Fruit fly (Drosophila melanogaster) whole organism, prepupa: ENCODE measurements around the gene CG9515.

ENCODE experiments used
- CG11294 ChIP-seq: fragments of 200-800 bp; sonication (Bioruptor generic); IDR thresholded peaks from 2 replicates; pipeline ENCODE4 v1.3.6; 2022; ENCODE audit warnings: missing biosample characterization, missing genetic modification characterization
- CG11762 ChIP-seq: fragments of 200-800 bp; sonication (Bioruptor generic); optimal IDR thresholded peaks from 3 replicates; lab custom pipeline; 2016; ENCODE audit warnings: missing biosample characterization, missing genetic modification characterization; ENCODE audit not compliant: insufficient read depth
- CG11902 ChIP-seq: fragments of 200-800 bp; sonication (Bioruptor generic); optimal IDR thresholded peaks from 3 replicates; lab custom pipeline; 2016; ENCODE audit warnings: missing biosample characterization, missing genetic modification characterization
- CG15336 ChIP-seq: fragments of 200-800 bp; sonication (Bioruptor generic); IDR thresholded peaks from 2 replicates; pipeline ENCODE4 v1.3.6; 2022; ENCODE audit warnings: missing biosample characterization, missing genetic modification characterization
- CG1621 ChIP-seq: fragments of 200-800 bp; sonication (Bioruptor generic); optimal IDR thresholded peaks from 3 replicates; lab custom pipeline; 2018; ENCODE audit warnings: missing biosample characterization, mild to moderate bottlenecking, missing genetic modification characterization
- CG3032 ChIP-seq: fragments of 200-800 bp; optimal IDR thresholded peaks from 2 replicates; lab custom pipeline; 2019; ENCODE audit warnings: missing biosample characterization, mild to moderate bottlenecking, missing genetic modification characterization, moderate library complexity
- CG3919 ChIP-seq: fragments of 200-800 bp; sonication (Bioruptor generic); optimal IDR thresholded peaks from 3 replicates; lab custom pipeline; 2016; ENCODE audit warnings: missing biosample characterization, missing genetic modification characterization
- CG6163 ChIP-seq: fragments of 200-800 bp; sonication (Bioruptor generic); IDR thresholded peaks from 3 replicates; pipeline ENCODE4 v1.3.6; 2022; ENCODE audit warnings: missing biosample characterization, missing genetic modification characterization
- CG6276 ChIP-seq: fragments of 200-800 bp; sonication (Bioruptor generic); optimal IDR thresholded peaks from 2 replicates; lab custom pipeline; 2017; ENCODE audit warnings: missing biosample characterization, mild to moderate bottlenecking, missing genetic modification characterization
- CG6792 ChIP-seq: fragments of 200-800 bp; sonication (Bioruptor generic); optimal IDR thresholded peaks from 3 replicates; lab custom pipeline; 2016; ENCODE audit warnings: missing biosample characterization, missing genetic modification characterization
- CG6808 ChIP-seq: fragments of 200-800 bp; sonication (Bioruptor generic); optimal IDR thresholded peaks from 3 replicates; lab custom pipeline; 2017; ENCODE audit warnings: missing biosample characterization, missing genetic modification characterization, mild to moderate bottlenecking, moderate library complexity, missing genetic modification reagents
- CG6854 ChIP-seq: fragments of 200-800 bp; sonication (Bioruptor generic); optimal IDR thresholded peaks from 2 replicates; lab custom pipeline; 2017; ENCODE audit warnings: missing biosample characterization, mild to moderate bottlenecking, missing genetic modification characterization
- CG7368 ChIP-seq: fragments of 200-800 bp; sonication (Bioruptor generic); optimal IDR thresholded peaks from 3 replicates; lab custom pipeline; 2016; ENCODE audit warnings: missing biosample characterization, missing genetic modification characterization
- CG8632 ChIP-seq: fragments of 200-800 bp; sonication (Bioruptor generic); optimal IDR thresholded peaks from 3 replicates; lab custom pipeline; 2016; ENCODE audit warnings: missing biosample characterization, missing genetic modification characterization
- CG9139 ChIP-seq: fragments of 200-800 bp; sonication (Bioruptor generic); optimal IDR thresholded peaks from 3 replicates; lab custom pipeline; 2017; ENCODE audit warnings: missing biosample characterization, mild to moderate bottlenecking, missing genetic modification characterization
- Eip75B ChIP-seq: fragments of 200-800 bp; sonication (Bioruptor generic); optimal IDR thresholded peaks from 3 replicates; lab custom pipeline; 2016; ENCODE audit warnings: missing biosample characterization, missing genetic modification characterization
- Eip78C ChIP-seq: fragments of 200-800 bp; sonication (Bioruptor generic); peaks from one replicate; lab custom pipeline; 2016; ENCODE audit warnings: missing biosample characterization, missing genetic modification characterization
- Eip93F ChIP-seq: fragments of 200-800 bp; sonication (Bioruptor generic); optimal IDR thresholded peaks from 2 replicates; lab custom pipeline; 2016; ENCODE audit warnings: missing biosample characterization, mild to moderate bottlenecking, missing genetic modification characterization
- Ets21C ChIP-seq: fragments of 200-800 bp; sonication (Bioruptor generic); optimal IDR thresholded peaks from 3 replicates; lab custom pipeline; 2016; ENCODE audit warnings: missing biosample characterization, missing genetic modification characterization
- Ets96B ChIP-seq: fragments of 200-800 bp; optimal IDR thresholded peaks from 2 replicates; lab custom pipeline; 2019; ENCODE audit warnings: missing biosample characterization, mild to moderate bottlenecking, missing genetic modification characterization, moderate library complexity
- Gug ChIP-seq: fragments of 200-800 bp; sonication (Bioruptor generic); IDR thresholded peaks from 2 replicates; pipeline ENCODE4 v1.3.6; 2022; ENCODE audit warnings: missing biosample characterization, missing genetic modification characterization
- Hr39 ChIP-seq: fragments of 200-800 bp; sonication (Bioruptor generic); optimal IDR thresholded peaks from 2 replicates; lab custom pipeline; 2016; ENCODE audit warnings: missing biosample characterization, missing genetic modification characterization
- Hr4 ChIP-seq: fragments of 200-800 bp; sonication (Bioruptor generic); optimal IDR thresholded peaks from 3 replicates; lab custom pipeline; 2016; ENCODE audit warnings: missing biosample characterization, missing genetic modification characterization
- Lpt ChIP-seq: fragments of 200-800 bp; sonication (Bioruptor generic); optimal IDR thresholded peaks from 3 replicates; lab custom pipeline; 2016; ENCODE audit warnings: missing biosample characterization, missing genetic modification characterization
- Sox102F ChIP-seq: fragments of 200-800 bp; sonication (Bioruptor generic); optimal IDR thresholded peaks from 2 replicates; lab custom pipeline; 2016; ENCODE audit warnings: missing biosample characterization, mild to moderate bottlenecking, missing genetic modification characterization
- Sox14 ChIP-seq: fragments of 200-800 bp; sonication (Bioruptor generic); optimal IDR thresholded peaks from 3 replicates; lab custom pipeline; 2016; ENCODE audit warnings: missing biosample characterization, missing genetic modification characterization
- Sox15 ChIP-seq: fragments of 200-800 bp; sonication (Bioruptor generic); optimal IDR thresholded peaks from 3 replicates; lab custom pipeline; 2016; ENCODE audit warnings: missing biosample characterization, missing genetic modification characterization
- achi ChIP-seq: fragments of 200-800 bp; sonication (Bioruptor generic); optimal IDR thresholded peaks from 3 replicates; lab custom pipeline; 2016; ENCODE audit warnings: missing biosample characterization, missing genetic modification characterization
- acj6 ChIP-seq: fragments of 200-800 bp; sonication (Bioruptor generic); optimal IDR thresholded peaks from 3 replicates; lab custom pipeline; 2016; ENCODE audit warnings: missing biosample characterization, missing genetic modification characterization
- dac ChIP-seq: fragments of 200-800 bp; sonication (Bioruptor generic); optimal IDR thresholded peaks from 2 replicates; lab custom pipeline; 2017; ENCODE audit warnings: missing biosample characterization, mild to moderate bottlenecking, missing genetic modification characterization
- eg ChIP-seq: fragments of 200-800 bp; sonication (Bioruptor generic); IDR thresholded peaks from 3 replicates; pipeline ENCODE4 v1.3.6; 2022; ENCODE audit warnings: missing biosample characterization, missing genetic modification characterization
- esn ChIP-seq: fragments of 200-800 bp; sonication (Bioruptor generic); optimal IDR thresholded peaks from 2 replicates; lab custom pipeline; 2016; ENCODE audit warnings: missing biosample characterization, mild to moderate bottlenecking, missing genetic modification characterization, moderate library complexity
- fd59A ChIP-seq: fragments of 200-800 bp; sonication (Bioruptor generic); optimal IDR thresholded peaks from 2 replicates; lab custom pipeline; 2017; ENCODE audit warnings: missing biosample characterization, mild to moderate bottlenecking, missing genetic modification characterization, missing genetic modification reagents
- fd85E ChIP-seq: fragments of 200-800 bp; sonication (Bioruptor generic); optimal IDR thresholded peaks from 3 replicates; lab custom pipeline; 2016; ENCODE audit warnings: missing biosample characterization, missing genetic modification characterization
- fkh ChIP-seq: fragments of 200-800 bp; sonication (Bioruptor generic); optimal IDR thresholded peaks from 3 replicates; lab custom pipeline; 2017; ENCODE audit warnings: missing biosample characterization, mild to moderate bottlenecking, missing genetic modification characterization, moderate library complexity
- net ChIP-seq: fragments of 200-800 bp; sonication (Bioruptor generic); optimal IDR thresholded peaks from 3 replicates; lab custom pipeline; 2016; ENCODE audit warnings: missing biosample characterization, missing genetic modification characterization
- pdm3 ChIP-seq: fragments of 200-800 bp; sonication (Bioruptor generic); optimal IDR thresholded peaks from 3 replicates; lab custom pipeline; 2016; ENCODE audit warnings: missing biosample characterization, missing genetic modification characterization
- salr ChIP-seq, 2 experiments: fragments of 200-800 bp; sonication (Bioruptor generic); optimal IDR thresholded peaks; 3 replicates each; lab custom pipeline; 2016 to 2018; ENCODE audit warnings: missing biosample characterization in 2 of 2, missing genetic modification characterization in 2 of 2, mild to moderate bottlenecking in 1 of 2
- ss ChIP-seq, 2 experiments: fragments of 200-800 bp; sonication (Bioruptor generic); optimal IDR thresholded peaks; 2 replicates in 1 of 2; 3 replicates in 1 of 2; lab custom pipeline; 2017 to 2018; ENCODE audit warnings: mild to moderate bottlenecking in 2 of 2, missing biosample characterization in 2 of 2, missing genetic modification characterization in 2 of 2, moderate library complexity in 1 of 2
- svp ChIP-seq: fragments of 200-800 bp; sonication (Bioruptor generic); peaks from one replicate; lab custom pipeline; 2016; ENCODE audit warnings: missing biosample characterization, missing genetic modification characterization
- topi ChIP-seq: fragments of 200-800 bp; sonication (Bioruptor generic); optimal IDR thresholded peaks from 3 replicates; lab custom pipeline; 2016; ENCODE audit warnings: missing biosample characterization, missing genetic modification characterization
- vri ChIP-seq: fragments of 200-800 bp; sonication (Bioruptor generic); optimal IDR thresholded peaks from 3 replicates; lab custom pipeline; 2016; ENCODE audit warnings: missing biosample characterization, mild to moderate bottlenecking, missing genetic modification characterization

The CG9515 gene

DNA sequence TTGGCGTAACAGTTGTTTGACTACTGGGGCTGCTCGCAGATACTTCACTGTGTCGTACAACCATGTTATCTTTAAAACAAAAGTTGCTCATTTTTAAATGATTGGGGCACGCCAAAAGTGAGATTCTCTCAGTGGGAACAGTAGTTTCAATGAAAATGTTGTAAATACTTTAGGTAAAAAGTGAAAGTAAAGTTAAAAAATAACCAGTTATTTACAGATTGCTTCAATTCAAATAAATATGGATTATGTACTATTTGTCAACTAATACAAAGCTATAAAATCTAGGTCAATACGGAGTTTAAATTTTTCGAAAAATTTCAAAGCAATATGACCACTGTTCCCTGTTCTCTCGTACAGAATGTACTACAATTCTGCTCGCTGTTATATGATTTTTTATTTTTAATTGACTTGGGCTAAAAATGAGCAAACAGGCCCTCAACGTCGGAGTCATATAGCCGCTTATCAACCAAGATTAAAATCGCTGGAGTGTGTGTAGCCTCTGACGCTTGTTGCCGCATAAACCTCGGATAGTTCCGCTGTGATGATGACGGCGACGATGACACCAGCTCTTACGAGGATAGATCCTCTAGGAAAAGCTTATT is 1.2 kb downstream of the CG9515 start, which contains the start of gene Argl (continued):
- no peak for TF ChIP-seq CG9139
- TF ChIP-seq Sox102F (GFP tag; lab: Kevin White, UChicago) = no peak
- no peak for TF ChIP-seq CG7368 (GFP tag; lab: Kevin White, UChicago)
- TF ChIP-seq CG8632 (GFP tag; lab: Kevin White, UChicago) = peak; percentile 18
- TF ChIP-seq Hr4 = peak; percentile 28
- TF ChIP-seq CG11294 = no peak
- TF ChIP-seq Hr39 (GFP tag; lab: Kevin White, UChicago) = no peak
- TF ChIP-seq pdm3 (GFP tag; lab: Kevin White, UChicago) = peak; percentile 3
- TF ChIP-seq CG1621 (tag; lab: Kevin White, UChicago) = no peak

DNA sequence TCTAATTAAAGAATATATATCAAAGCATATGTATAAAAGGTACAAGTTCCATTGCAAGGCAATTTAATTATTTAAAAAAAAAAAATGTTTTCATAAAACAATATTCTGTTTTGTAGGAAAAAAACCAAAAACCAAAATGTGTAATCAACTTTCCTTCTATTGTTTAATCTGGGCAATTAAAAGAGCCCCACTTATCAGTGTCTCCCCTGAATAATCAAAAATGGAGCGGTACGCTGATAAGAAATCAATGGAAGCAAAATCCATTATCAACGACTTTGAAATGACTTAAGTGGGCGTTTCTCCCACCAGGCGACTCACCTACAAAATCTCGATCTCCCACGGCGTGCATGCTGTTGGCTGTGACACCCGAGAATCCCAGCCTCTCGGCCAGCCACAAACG is 2.4 kb downstream of the CG9515 start:
- peak; percentile 46 for TF ChIP-seq vri (GFP tag; lab: Kevin White, UChicago)
- TF ChIP-seq svp (GFP tag; lab: Kevin White, UChicago) = peak; percentile 72
- no peak for TF ChIP-seq fd85E (GFP tag; lab: Kevin White, UChicago)

DNA sequence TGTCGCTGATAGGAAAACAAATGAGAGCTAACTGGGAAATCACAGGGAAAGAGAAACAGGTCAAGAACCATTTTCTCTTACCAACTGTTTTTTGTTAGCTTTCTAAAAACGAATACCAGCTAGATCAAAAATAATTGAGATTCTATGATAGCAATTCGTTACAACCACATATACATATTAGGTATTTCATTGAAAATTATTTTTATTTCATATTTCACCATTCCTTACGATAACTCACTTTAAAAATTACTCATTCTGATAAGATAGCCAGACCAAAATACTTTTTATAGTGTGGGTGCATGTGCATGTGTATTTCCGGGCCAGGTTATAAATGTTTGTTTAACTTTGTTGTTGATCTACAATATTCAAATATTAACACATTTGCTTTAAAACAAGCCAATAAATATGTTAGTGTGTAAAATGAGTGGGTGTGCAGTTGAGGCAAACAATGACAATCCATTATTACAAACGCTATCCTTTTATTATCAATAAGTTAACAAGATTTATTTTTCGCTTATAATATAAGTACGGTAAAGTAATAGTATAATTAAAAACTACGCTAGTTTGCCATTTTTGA is 5.1 kb downstream of the CG9515 start:
- TF ChIP-seq fkh (GFP tag; lab: Kevin White, UChicago) (peak; percentile 47), CG9139 (no peak), Eip78C (GFP tag; lab: Kevin White, UChicago) (peak; percentile 26), svp (GFP tag; lab: Kevin White, UChicago) (peak; percentile 51), CG6808 (GFP tag; lab: Kevin White, UChicago) (no peak)
- TF ChIP-seq, all 60 proteins: peak for 3

DNA sequence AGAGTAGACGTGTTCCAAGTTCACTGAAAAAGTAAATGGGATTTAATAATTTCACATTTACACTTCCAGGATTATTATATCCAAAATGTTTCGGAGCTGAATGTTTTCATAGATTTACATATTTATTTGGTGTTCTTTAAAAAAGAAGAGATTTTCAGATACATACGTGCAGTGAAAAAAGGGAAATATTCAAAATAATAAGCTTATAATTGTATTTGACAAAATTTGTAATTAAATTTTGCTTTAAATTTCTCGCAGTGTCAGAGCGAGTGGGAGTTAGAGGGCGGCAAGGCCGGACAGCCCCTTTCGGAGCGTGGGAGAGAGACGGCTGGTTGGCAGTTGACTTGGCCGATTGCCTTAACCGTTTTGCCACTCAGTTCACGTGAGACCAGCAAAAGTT is 6.1 kb downstream of the CG9515 start, which contains the start of gene Tsp29Fb:
TSS of gene Tsp29Fb (plus strand) at position 388 of the 400 bp plus-strand sequence.
- TF ChIP-seq CG15336 (GFP tag; lab: Robert Waterston, UW) (peak; percentile 53; the same call in 1 of the 2 replicates), CG6792 (GFP tag; lab: Kevin White, UChicago) (peak; percentile 44), CG7368 (GFP tag; lab: Kevin White, UChicago) (peak; percentile 39), achi (GFP tag; lab: Kevin White, UChicago) (peak; percentile 49), CG6854 (no peak), Gug (0 out of 2 replicates have a peak, but pooled peaks have one; percentile 28), Lpt (GFP tag; lab: Kevin White, UChicago) (no peak), CG8632 (GFP tag; lab: Kevin White, UChicago) (peak; percentile 61), fd59A (GFP tag; lab: Kevin White, UChicago) (no peak), dac (GFP tag; lab: Kevin White, UChicago) (no peak), CG6163 (GFP tag; lab: Robert Waterston, UW) (0 out of 3 replicates have a peak, but pooled peaks have one; percentile 30), fd85E (GFP tag; lab: Kevin White, UChicago) (no peak), CG9139 (no peak), Eip93F (GFP tag; lab: Kevin White, UChicago) (no peak), salr (GFP tag; optimal IDR thresholded peaks at IDR 0.05; lab: Kevin White, UChicago) (peak in 1 of 2 experiments; percentile 40), ss (GFP tag; optimal IDR thresholded peaks at IDR 0.05; lab: Kevin White, UChicago) (no peak), Eip78C (GFP tag; lab: Kevin White, UChicago) (peak; percentile 89), pdm3 (GFP tag; lab: Kevin White, UChicago) (peak; percentile 65), CG3919 (GFP tag; lab: Kevin White, UChicago) (no peak), Eip75B (GFP tag; lab: Kevin White, UChicago) (peak; percentile 48), acj6 (GFP tag; lab: Kevin White, UChicago) (peak; percentile 63), CG6276 (GFP tag; lab: Kevin White, UChicago) (no peak), Sox14 (peak; percentile 61), CG1621 (tag; lab: Kevin White, UChicago) (no peak), Hr39 (GFP tag; lab: Kevin White, UChicago) (peak; percentile 76), net (GFP tag; lab: Kevin White, UChicago) (peak; percentile 44), Sox15 (GFP tag; lab: Kevin White, UChicago) (peak; percentile 48), esn (GFP tag; lab: Kevin White, UChicago) (peak; percentile 75), Sox102F (GFP tag; lab: Kevin White, UChicago) (peak; percentile 63), eg (GFP tag; lab: Robert Waterston, UW) (peak; percentile 58; the same call in 2 of the 3 replicates), Ets96B (tag; lab: Kevin White, UChicago) (no peak), vri (GFP tag; lab: Kevin White, UChicago) (peak; percentile 4), CG11902 (GFP tag; lab: Kevin White, UChicago) (peak; percentile 20), svp (GFP tag; lab: Kevin White, UChicago) (peak; percentile 91), Ets21C (GFP tag; lab: Kevin White, UChicago) (peak; percentile 24), CG11762 (GFP tag; lab: Kevin White, UChicago) (peak; percentile 23), topi (GFP tag; lab: Kevin White, UChicago) (peak; percentile 66), Hr4 (peak; percentile 53), CG3032 (no peak)
